Fruit fly (Drosophila melanogaster) whole organism, embryonic: ENCODE measurements around the gene CG10301.

ENCODE experiments used
- CG10431 ChIP-seq: fragments of 200-800 bp; sonication (Bioruptor generic); optimal IDR thresholded peaks from 3 replicates; lab custom pipeline; 2018; ENCODE audit warnings: missing biosample characterization, mild to moderate bottlenecking, missing genetic modification characterization
- CG11696 ChIP-seq: fragments of 200-800 bp; sonication (Bioruptor generic); IDR thresholded peaks from 2 replicates; pipeline ENCODE4 v1.3.6; 2022; ENCODE audit warnings: missing biosample characterization, missing genetic modification characterization
- CG6272 ChIP-seq: fragments of 200-800 bp; sonication (Bioruptor generic); IDR thresholded peaks from 2 replicates; pipeline ENCODE4 v1.3.6; 2022; ENCODE audit warnings: missing biosample characterization, missing genetic modification characterization
- CG6854 ChIP-seq: fragments of 200-800 bp; sonication (Bioruptor generic); optimal IDR thresholded peaks from 3 replicates; lab custom pipeline; 2017; ENCODE audit warnings: missing biosample characterization, mild to moderate bottlenecking, missing genetic modification characterization
- CG7556 ChIP-seq: fragments of 200-800 bp; sonication (Bioruptor generic); optimal IDR thresholded peaks from 2 replicates; lab custom pipeline; 2017; ENCODE audit warnings: missing biosample characterization, mild to moderate bottlenecking, missing genetic modification characterization
- CG9932 ChIP-seq: fragments of 200-800 bp; sonication (Bioruptor generic); IDR thresholded peaks from 2 replicates; pipeline ENCODE4 v1.3.6; 2022; ENCODE audit warnings: missing biosample characterization, missing genetic modification characterization
- Fer2 ChIP-seq: fragments of 200-800 bp; sonication (Bioruptor generic); optimal IDR thresholded peaks from 2 replicates; lab custom pipeline; 2018; ENCODE audit warnings: missing biosample characterization, mild to moderate bottlenecking, missing genetic modification characterization, moderate library complexity
- Fer3 ChIP-seq: fragments of 200-800 bp; sonication (Bioruptor generic); optimal IDR thresholded peaks from 2 replicates; lab custom pipeline; 2018; ENCODE audit warnings: missing biosample characterization, mild to moderate bottlenecking, missing genetic modification characterization, moderate library complexity
- Hmr ChIP-seq: fragments of 200-800 bp; sonication (Bioruptor generic); optimal IDR thresholded peaks from 3 replicates; lab custom pipeline; 2017; ENCODE audit warnings: mild to moderate bottlenecking, missing biosample characterization, missing genetic modification reagents, missing genetic modification characterization
- Nf-YA ChIP-seq: fragments of 200-800 bp; sonication (Bioruptor generic); IDR thresholded peaks from 2 replicates; pipeline ENCODE4 v1.3.6; 2022; ENCODE audit warnings: missing biosample characterization, missing genetic modification characterization
- bowl ChIP-seq: fragments of 200-800 bp; sonication (Bioruptor generic); IDR thresholded peaks from 2 replicates; pipeline ENCODE4 v1.3.6; 2022; ENCODE audit warnings: missing biosample characterization, missing genetic modification characterization
- gce ChIP-seq: fragments of 200-800 bp; sonication (Bioruptor generic); IDR thresholded peaks from 3 replicates; pipeline ENCODE4 v1.3.6; 2022; ENCODE audit warnings: missing biosample characterization, missing genetic modification characterization

- no peak for TF ChIP-seq Hmr (GFP tag; lab: Kevin White, UChicago)
- TF ChIP-seq CG10431 (GFP tag; lab: Kevin White, UChicago): no peak
- TF ChIP-seq CG11696 (GFP tag; lab: Robert Waterston, UW): no peak
- no peak for TF ChIP-seq CG6272
- no peak for TF ChIP-seq Fer2
- TF ChIP-seq CG7556 (GFP tag; lab: Kevin White, UChicago): no peak
- TF ChIP-seq CG9932: no peak
- TF ChIP-seq gce (GFP tag; lab: Robert Waterston, UW): no peak
- TF ChIP-seq bowl (GFP tag; lab: Robert Waterston, UW): no peak
- no peak for TF ChIP-seq Nf-YA (GFP tag; lab: Robert Waterston, UW)
- no peak for TF ChIP-seq CG6854
- no peak for TF ChIP-seq Fer3 (tag; lab: Kevin White, UChicago)
Measured at dm6 chr3R:23664437-23664836, 45.5 kb upstream of the CG10301 start.
